Fruit fly (Drosophila melanogaster) whole organism, wandering third instar larva: ENCODE data around the gene CG5849.

Experiments
- Abd-B ChIP-seq: fragments of >200 bp; optimal IDR thresholded peaks from 2 replicates; lab custom pipeline; 2017; ENCODE audit warnings: missing biosample characterization, missing genetic modification characterization
- Dfd ChIP-seq: fragments of >200 bp; optimal IDR thresholded peaks from 2 replicates; lab custom pipeline; 2017; ENCODE audit warnings: missing biosample characterization, missing genetic modification characterization
- Dif ChIP-seq: fragments of 200-275, 200-300 bp; sonication (Bioruptor generic); optimal IDR thresholded peaks from 2 replicates; lab custom pipeline; 2018; ENCODE audit warnings: missing biosample characterization, missing genetic modification characterization; ENCODE audit not compliant: partially characterized antibody
- Hnf4 ChIP-seq: fragments of 200-800 bp; sonication (Bioruptor generic); optimal IDR thresholded peaks from 2 replicates; lab custom pipeline; 2016; ENCODE audit warnings: missing biosample characterization, mild to moderate bottlenecking, missing genetic modification characterization
- Hr78 ChIP-seq: fragments of >200 bp; optimal IDR thresholded peaks from 2 replicates; lab custom pipeline; 2017; ENCODE audit warnings: missing biosample characterization, missing genetic modification characterization
- Jra ChIP-seq: sonication (Bioruptor generic); optimal IDR thresholded peaks from 2 replicates; lab custom pipeline; 2016; ENCODE audit warnings: missing biosample characterization, missing genetic modification characterization
- OdsH ChIP-seq: fragments of 200-800 bp; sonication (Bioruptor generic); optimal IDR thresholded peaks from 2 replicates; lab custom pipeline; 2016; ENCODE audit warnings: missing biosample characterization, mild to moderate bottlenecking, missing genetic modification characterization
- Rel ChIP-seq, 2 experiments: fragments of 200-800 bp; sonication (Bioruptor generic) in 1 of 2; optimal IDR thresholded peaks; 2 replicates in 1 of 2; 3 replicates in 1 of 2; lab custom pipeline; 2016 to 2019; ENCODE audit warnings: mild to moderate bottlenecking in 2 of 2, missing biosample characterization in 2 of 2, missing genetic modification characterization in 2 of 2, moderate library complexity in 1 of 2
- brk ChIP-seq: fragments of 200-800 bp; sonication (Bioruptor generic); optimal IDR thresholded peaks from 2 replicates; lab custom pipeline; 2016; ENCODE audit warnings: missing biosample characterization, mild to moderate bottlenecking, missing genetic modification characterization
- ey ChIP-seq: fragments of 200-800 bp; sonication (Bioruptor generic); optimal IDR thresholded peaks from 2 replicates; lab custom pipeline; 2016; ENCODE audit warnings: missing biosample characterization, missing genetic modification characterization
- h ChIP-seq: fragments of 200-800 bp; sonication (Bioruptor generic); optimal IDR thresholded peaks from 3 replicates; lab custom pipeline; 2016; ENCODE audit warnings: missing biosample characterization, mild to moderate bottlenecking, missing genetic modification characterization
- usp ChIP-seq: fragments of >200 bp; optimal IDR thresholded peaks from 2 replicates; lab custom pipeline; 2017; ENCODE audit warnings: missing biosample characterization, missing genetic modification characterization

dm6 chr3R:21775766-21776165 lies 35.9 kb downstream of the CG5849 start, which contains the start of the genes GABA-B-R2 and CG6800:
- no peak for TF ChIP-seq brk (GFP tag; lab: Kevin White, UChicago)
- TF ChIP-seq Abd-B: no peak
- TF ChIP-seq Dfd: no peak
- TF ChIP-seq OdsH (GFP tag; lab: Kevin White, UChicago): no peak
- no peak for TF ChIP-seq Jra (GFP tag; lab: Kevin White, UChicago)
- TF ChIP-seq h (GFP tag; lab: Kevin White, UChicago): no peak
- no peak for TF ChIP-seq Hnf4 (GFP tag; lab: Kevin White, UChicago)
- TF ChIP-seq Rel (GFP tag; optimal IDR thresholded peaks at IDR 0.05; lab: Kevin White, UChicago): no peak
- TF ChIP-seq Rel (tag; optimal IDR thresholded peaks at IDR 0.05; lab: Kevin White, UChicago): no peak
- TF ChIP-seq Dif (GFP tag; lab: Kevin White, UChicago): no peak
- TF ChIP-seq ey: no peak
- no peak for TF ChIP-seq usp
- no peak for TF ChIP-seq Hr78 (GFP tag; lab: Kevin White, UChicago)
